Worm (Caenorhabditis elegans) whole organism, L1 larva: Measurements from ENCODE around the gene F38H12.5.

Experiments used
- ces-1 ChIP-seq: fragments of 150-350 bp; optimal IDR thresholded peaks from 2 replicates; lab custom pipeline; 2014; ENCODE audit warnings: missing biosample characterization, missing genetic modification reagents, missing genetic modification characterization
- sox-4 ChIP-seq: sonication (generic microtip); optimal IDR thresholded peaks from 2 replicates; lab custom pipeline; 2016; ENCODE audit warnings: missing genetic modification characterization, missing compliant biosample characterization
- sup-37 ChIP-seq: fragments of 200-800 bp; sonication (Bioruptor generic); optimal IDR thresholded peaks from 2 replicates; lab custom pipeline; 2018; ENCODE audit warnings: mild to moderate bottlenecking, missing genetic modification characterization, missing compliant biosample characterization

ce11 chrV:4055025-4055424 is 27.8 kb downstream of the F38H12.5 start, which contains the start of gene djr-1.2:
- no peak for TF ChIP-seq ces-1 (GFP tag; lab: Kevin White, UChicago)
- TF ChIP-seq sup-37 (GFP tag; lab: Kevin White, UChicago) = no peak
- no peak for TF ChIP-seq sox-4 (tag; lab: Kevin White, UChicago)
